Fruit fly (Drosophila melanogaster): ENCODE data around the gene CG1172.
A peak's percentile ranks its signal among the peaks of the same experiment; 100 is the strongest.

Gene CG1172

dm6 chr3R:5393742-5394391 lies at the start of gene CG1172:
TSS of gene CG1172 (plus strand) at chr3R:5393922.
- TF ChIP-seq CTCF (optimal IDR thresholded peaks at IDR 0.05), result no peak

- TF ChIP-seq CTCF (optimal IDR thresholded peaks at IDR 0.05) (no peak), CG8478 (optimal IDR thresholded peaks at IDR 0.05) (no peak)
Observed at dm6 chr3R:5346707-5347323, 46.9 kb upstream of the CG1172 start.

dm6 chr3R:5350393-5350972 lies 43.2 kb upstream of the CG1172 start, which contains the start of gene mtd:
TSS of gene mtd (minus strand) at chr3R:5350443.
- TF ChIP-seq CTCF (optimal IDR thresholded peaks at IDR 0.05) (no peak), CG8478 (optimal IDR thresholded peaks at IDR 0.05) (no peak)

- TF ChIP-seq CG8478 (optimal IDR thresholded peaks at IDR 0.05) (no peak), CTCF (optimal IDR thresholded peaks at IDR 0.05) (no peak)
Observed at dm6 chr3R:5354373-5355134, 39.2 kb upstream of the CG1172 start, which contains the start of the genes CG11999 and CG1161. TSS of gene CG11999 (minus strand) at chr3R:5354747. TSS of gene CG1161 (plus strand) at chr3R:5355092.

dm6 chr3R:5355135-5355493 lies 38.6 kb upstream of the CG1172 start:
- no peak for TF ChIP-seq CTCF (optimal IDR thresholded peaks at IDR 0.05)
- TF ChIP-seq CG8478 (optimal IDR thresholded peaks at IDR 0.05), result no peak

- TF ChIP-seq CG8478 (optimal IDR thresholded peaks at IDR 0.05) (no peak), CTCF (optimal IDR thresholded peaks at IDR 0.05) (peak in 1 of 2 experiments; percentile 11)
Observed at dm6 chr3R:5357935-5358414, 35.7 kb upstream of the CG1172 start, which contains the start of gene Prosbeta7. TSS of gene Prosbeta7 (minus strand) at chr3R:5358364.

dm6 chr3R:5361681-5362319 lies 31.9 kb upstream of the CG1172 start:
- TF ChIP-seq CTCF (optimal IDR thresholded peaks at IDR 0.05) (no peak), CG8478 (optimal IDR thresholded peaks at IDR 0.05) (no peak)

dm6 chr3R:5363412-5363811 lies 30.3 kb upstream of the CG1172 start:
- TF ChIP-seq CTCF (optimal IDR thresholded peaks at IDR 0.05) (no peak), CG8478 (optimal IDR thresholded peaks at IDR 0.05) (no peak)

dm6 chr3R:5364539-5365273 lies 29.0 kb upstream of the CG1172 start:
- TF ChIP-seq CG8478 (optimal IDR thresholded peaks at IDR 0.05) (no peak), CTCF (optimal IDR thresholded peaks at IDR 0.05) (no peak)

dm6 chr3R:5367512-5368169 lies 26.1 kb upstream of the CG1172 start:
- TF ChIP-seq CG8478 (optimal IDR thresholded peaks at IDR 0.05) (no peak), CTCF (optimal IDR thresholded peaks at IDR 0.05) (no peak)

- TF ChIP-seq CG8478 (optimal IDR thresholded peaks at IDR 0.05) (no peak), CTCF (optimal IDR thresholded peaks at IDR 0.05) (peak; percentile 20 to 22)
Observed at dm6 chr3R:5368170-5368781, 25.4 kb upstream of the CG1172 start, which contains the start of gene Cerk. TSS of gene Cerk (minus strand) at chr3R:5368306.

dm6 chr3R:5369490-5370001 lies 24.2 kb upstream of the CG1172 start, which contains the start of the genes CG31542 and CG34277:
TSS of gene CG31542 (plus strand) at chr3R:5369540.
TSS of gene CG34277 (plus strand) at chr3R:5369540.
- TF ChIP-seq CTCF (optimal IDR thresholded peaks at IDR 0.05) (no peak), CG8478 (optimal IDR thresholded peaks at IDR 0.05) (no peak)

dm6 chr3R:5371563-5371962 lies 22.2 kb upstream of the CG1172 start, which contains the start of gene Polr2F:
TSS of gene Polr2F (plus strand) at chr3R:5371795.
- no peak for TF ChIP-seq CG8478 (optimal IDR thresholded peaks at IDR 0.05)
- peak in 1 of 2 experiments; percentile 48 for TF ChIP-seq CTCF (optimal IDR thresholded peaks at IDR 0.05)
